Fruit fly (Drosophila melanogaster) whole organism, embryonic: ENCODE results near the gene Pep.

Experiments used
- Atf-2 ChIP-seq: fragments of 200-800 bp; sonication (Bioruptor generic); optimal IDR thresholded peaks from 2 replicates; lab custom pipeline; 2016; ENCODE audit warnings: missing biosample characterization, missing genetic modification characterization
- Bteb2 ChIP-seq: fragments of 200-800 bp; sonication (Bioruptor generic); optimal IDR thresholded peaks from 2 replicates; lab custom pipeline; 2016; ENCODE audit warnings: missing biosample characterization, missing genetic modification characterization
- CG11504 ChIP-seq: fragments of 200-800 bp; sonication (Bioruptor generic); optimal IDR thresholded peaks from 3 replicates; lab custom pipeline; 2019; ENCODE audit warnings: missing biosample characterization, mild to moderate bottlenecking, missing genetic modification characterization, moderate library complexity
- CG12219 ChIP-seq: fragments of 200-800 bp; sonication (Bioruptor generic); optimal IDR thresholded peaks from 3 replicates; lab custom pipeline; 2018; ENCODE audit warnings: missing biosample characterization, mild to moderate bottlenecking, missing genetic modification characterization
- CG12744 ChIP-seq: fragments of 200-800 bp; sonication (Bioruptor generic); optimal IDR thresholded peaks from 2 replicates; lab custom pipeline; 2016; ENCODE audit warnings: missing biosample characterization, missing genetic modification characterization
- CG1529 ChIP-seq: fragments of 200-800 bp; sonication (Bioruptor generic); optimal IDR thresholded peaks from 3 replicates; lab custom pipeline; 2018; ENCODE audit warnings: missing biosample characterization, missing genetic modification characterization
- CG16813 ChIP-seq: fragments of 200-800 bp; sonication (Bioruptor generic); IDR thresholded peaks from 3 replicates; pipeline ENCODE4 v1.3.6; 2022; ENCODE audit warnings: missing biosample characterization, missing genetic modification characterization; ENCODE audit not compliant: partially characterized antibody
- CG2116 ChIP-seq: fragments of 200-800 bp; sonication (Bioruptor generic); optimal IDR thresholded peaks from 3 replicates; lab custom pipeline; 2018; ENCODE audit warnings: missing biosample characterization, mild to moderate bottlenecking, missing genetic modification characterization
- CG2712 ChIP-seq: fragments of 200-800 bp; optimal IDR thresholded peaks from 3 replicates; lab custom pipeline; 2019; ENCODE audit warnings: missing biosample characterization, mild to moderate bottlenecking, missing genetic modification characterization, moderate library complexity
- CG3163 ChIP-seq: fragments of 200-800 bp; sonication (Bioruptor generic); optimal IDR thresholded peaks from 3 replicates; lab custom pipeline; 2016; ENCODE audit warnings: missing biosample characterization, missing genetic modification characterization
- CG42726 ChIP-seq: fragments of 200-800 bp; sonication (Bioruptor generic); IDR thresholded peaks from 2 replicates; pipeline ENCODE4 v1.3.6; 2022; ENCODE audit warnings: missing biosample characterization, missing genetic modification characterization; ENCODE audit not compliant: partially characterized antibody
- CG4282 ChIP-seq: fragments of 200-800 bp; sonication (Bioruptor generic); optimal IDR thresholded peaks from 2 replicates; lab custom pipeline; 2016; ENCODE audit warnings: missing biosample characterization, missing genetic modification characterization
- CG4424 ChIP-seq: fragments of 200-800 bp; sonication (Bioruptor generic); optimal IDR thresholded peaks from 3 replicates; lab custom pipeline; 2016; ENCODE audit warnings: missing biosample characterization, missing genetic modification characterization
- CG6689 ChIP-seq: fragments of 200-800 bp; sonication (Bioruptor generic); IDR thresholded peaks from 2 replicates; pipeline ENCODE4 v1.3.6; 2022; ENCODE audit warnings: missing biosample characterization, missing genetic modification characterization
- CG8089 ChIP-seq: fragments of 200-800 bp; sonication (Bioruptor generic); optimal IDR thresholded peaks from 3 replicates; lab custom pipeline; 2016; ENCODE audit warnings: missing biosample characterization, missing genetic modification characterization
- CHES-1-like ChIP-seq: fragments of 200-800 bp; sonication (Bioruptor generic); optimal IDR thresholded peaks from 2 replicates; lab custom pipeline; 2016; ENCODE audit warnings: missing biosample characterization, missing genetic modification characterization
- CTCF ChIP-seq: fragments of 200-800 bp; sonication (Bioruptor generic); optimal IDR thresholded peaks from 2 replicates; lab custom pipeline; 2017; ENCODE audit warnings: missing biosample characterization, mild to moderate bottlenecking, missing genetic modification characterization, moderate library complexity
- Chrac-16 ChIP-seq: fragments of 200-800 bp; sonication (Bioruptor generic); optimal IDR thresholded peaks from 3 replicates; lab custom pipeline; 2016; ENCODE audit warnings: missing biosample characterization, missing genetic modification characterization
- CoRest ChIP-seq: fragments of 200-800 bp; sonication (Bioruptor generic); optimal IDR thresholded peaks from 3 replicates; lab custom pipeline; 2018; ENCODE audit warnings: missing biosample characterization, mild to moderate bottlenecking, missing genetic modification characterization, moderate library complexity
- Deaf1 ChIP-seq: fragments of 200-800 bp; optimal IDR thresholded peaks from 3 replicates; lab custom pipeline; 2019; ENCODE audit warnings: missing biosample characterization, mild to moderate bottlenecking, missing genetic modification characterization, moderate library complexity
- Dll ChIP-seq: fragments of 200-800 bp; sonication (Bioruptor generic); IDR thresholded peaks from 4 replicates; pipeline ENCODE4 v1.3.6; 2022; ENCODE audit warnings: missing biosample characterization, missing genetic modification characterization; ENCODE audit not compliant: partially characterized antibody
- Ets65A ChIP-seq: fragments of 200-800 bp; sonication (Bioruptor generic); peaks from one replicate; lab custom pipeline; 2016; ENCODE audit warnings: missing biosample characterization, missing genetic modification characterization
- Fer1 ChIP-seq: fragments of 200-800 bp; sonication (Bioruptor generic); optimal IDR thresholded peaks from 2 replicates; lab custom pipeline; 2017; ENCODE audit warnings: missing biosample characterization, mild to moderate bottlenecking, missing genetic modification characterization
- HmgD ChIP-seq: fragments of 200-800 bp; sonication (Bioruptor generic); optimal IDR thresholded peaks from 3 replicates; lab custom pipeline; 2016; ENCODE audit warnings: missing biosample characterization, missing genetic modification characterization
- Hmr ChIP-seq: fragments of 200-800 bp; sonication (Bioruptor generic); optimal IDR thresholded peaks from 3 replicates; lab custom pipeline; 2017; ENCODE audit warnings: mild to moderate bottlenecking, missing biosample characterization, missing genetic modification reagents, missing genetic modification characterization
- Hsf ChIP-seq: fragments of 200-800 bp; sonication (Bioruptor generic); optimal IDR thresholded peaks from 3 replicates; lab custom pipeline; 2016; ENCODE audit warnings: missing biosample characterization, missing genetic modification characterization
- Stat92E ChIP-seq, 3 experiments: fragments of >200 bp in 2 of 3; fragments of 200-800 bp in 1 of 3; sonication (Bioruptor generic) in 1 of 3; optimal IDR thresholded peaks; 2 replicates each; lab custom pipeline; 2017 to 2019; ENCODE audit warnings: missing biosample characterization in 3 of 3, missing genetic modification characterization in 3 of 3, mild to moderate bottlenecking in 1 of 3, moderate library complexity in 1 of 3
- amos ChIP-seq: fragments of 200-800 bp; sonication (Bioruptor generic); IDR thresholded peaks from 2 replicates; pipeline ENCODE4 v1.3.6; 2022; ENCODE audit warnings: missing biosample characterization, missing genetic modification characterization; ENCODE audit not compliant: partially characterized antibody
- bab2 ChIP-seq: fragments of 200-800 bp; sonication (Bioruptor generic); optimal IDR thresholded peaks from 2 replicates; lab custom pipeline; 2016; ENCODE audit warnings: missing biosample characterization, missing genetic modification characterization
- chn ChIP-seq: fragments of 200-800 bp; sonication (Bioruptor generic); optimal IDR thresholded peaks from 2 replicates; lab custom pipeline; 2016; ENCODE audit warnings: missing biosample characterization, missing genetic modification characterization
- dati ChIP-seq: fragments of 200-800 bp; sonication (Bioruptor generic); IDR thresholded peaks from 2 replicates; pipeline ENCODE4 v1.3.6; 2022; ENCODE audit warnings: missing biosample characterization, missing genetic modification characterization
- esg ChIP-seq: fragments of 200-800 bp; sonication (Bioruptor generic); conservative IDR thresholded peaks from 2 replicates; pipeline ENCODE4 v1.3.6; 2022; ENCODE audit warnings: missing biosample characterization, missing genetic modification characterization
- fd102C ChIP-seq: fragments of 200-800 bp; sonication (Bioruptor generic); optimal IDR thresholded peaks from 2 replicates; lab custom pipeline; 2018; ENCODE audit warnings: missing biosample characterization, mild to moderate bottlenecking, missing genetic modification characterization, moderate library complexity
- gcm ChIP-seq: fragments of 200-800 bp; sonication (Bioruptor generic); optimal IDR thresholded peaks from 2 replicates; lab custom pipeline; 2019; ENCODE audit warnings: missing biosample characterization, mild to moderate bottlenecking, missing genetic modification characterization, moderate library complexity
- gcm2 ChIP-seq: fragments of 200-800 bp; sonication (Bioruptor generic); optimal IDR thresholded peaks from 2 replicates; lab custom pipeline; 2016; ENCODE audit warnings: missing biosample characterization, missing genetic modification characterization
- inv ChIP-seq: fragments of 200-800 bp; sonication (Bioruptor generic); IDR thresholded peaks from 2 replicates; pipeline ENCODE4 v1.3.6; 2022; ENCODE audit warnings: missing biosample characterization, missing genetic modification characterization; ENCODE audit not compliant: partially characterized antibody
- kah ChIP-seq: fragments of 200-800 bp; sonication (Bioruptor generic); optimal IDR thresholded peaks from 2 replicates; lab custom pipeline; 2018; ENCODE audit warnings: missing biosample characterization, mild to moderate bottlenecking, missing genetic modification characterization
- knrl ChIP-seq: fragments of 200-800 bp; sonication (Bioruptor generic); IDR thresholded peaks from 3 replicates; pipeline ENCODE4 v1.3.6; 2022; ENCODE audit warnings: missing biosample characterization, missing genetic modification characterization; ENCODE audit not compliant: partially characterized antibody
- lbe ChIP-seq: fragments of 200-800 bp; sonication (Bioruptor generic); optimal IDR thresholded peaks from 2 replicates; lab custom pipeline; 2016; ENCODE audit warnings: missing biosample characterization, mild to moderate bottlenecking, missing genetic modification characterization
- maf-S ChIP-seq: fragments of 200-800 bp; sonication (Bioruptor generic); optimal IDR thresholded peaks from 2 replicates; lab custom pipeline; 2016; ENCODE audit warnings: missing biosample characterization, missing genetic modification characterization
- mirr ChIP-seq: fragments of 200-800 bp; sonication (Bioruptor generic); optimal IDR thresholded peaks from 3 replicates; lab custom pipeline; 2018; ENCODE audit warnings: missing biosample characterization, mild to moderate bottlenecking, missing genetic modification characterization
- mld ChIP-seq: fragments of 200-800 bp; sonication (Bioruptor generic); IDR thresholded peaks from 3 replicates; pipeline ENCODE4 v1.3.6; 2022; ENCODE audit warnings: missing biosample characterization, missing genetic modification characterization; ENCODE audit not compliant: partially characterized antibody
- nmo ChIP-seq: fragments of 200-800 bp; sonication (Bioruptor generic); optimal IDR thresholded peaks from 2 replicates; lab custom pipeline; 2018; ENCODE audit warnings: missing biosample characterization, mild to moderate bottlenecking, missing genetic modification characterization, moderate library complexity
- oc ChIP-seq: fragments of 200-800 bp; sonication (Bioruptor generic); optimal IDR thresholded peaks from 2 replicates; lab custom pipeline; 2018; ENCODE audit warnings: missing biosample characterization, mild to moderate bottlenecking, missing genetic modification characterization, moderate library complexity
- odd ChIP-seq: fragments of 200-800 bp; sonication (Bioruptor generic); optimal IDR thresholded peaks from 2 replicates; lab custom pipeline; 2017; ENCODE audit warnings: missing biosample characterization, mild to moderate bottlenecking, missing genetic modification characterization
- pum ChIP-seq: fragments of 200-800 bp; sonication (Bioruptor generic); optimal IDR thresholded peaks from 2 replicates; lab custom pipeline; 2016; ENCODE audit warnings: missing biosample characterization, missing genetic modification characterization
- scrt ChIP-seq: fragments of 200-800 bp; sonication (Bioruptor generic); optimal IDR thresholded peaks from 2 replicates; lab custom pipeline; 2018; ENCODE audit warnings: missing biosample characterization, mild to moderate bottlenecking, missing genetic modification characterization, moderate library complexity
- sd ChIP-seq: fragments of 200-800 bp; sonication (Bioruptor generic); optimal IDR thresholded peaks from 3 replicates; lab custom pipeline; 2018; ENCODE audit warnings: missing biosample characterization, mild to moderate bottlenecking, missing genetic modification characterization, moderate library complexity
- wek ChIP-seq: fragments of 200-800 bp; sonication (Bioruptor generic); optimal IDR thresholded peaks from 3 replicates; lab custom pipeline; 2018; ENCODE audit warnings: missing biosample characterization, mild to moderate bottlenecking, missing genetic modification characterization, moderate library complexity
- zen2 ChIP-seq: fragments of 200-800 bp; sonication (Bioruptor generic); IDR thresholded peaks from 3 replicates; pipeline ENCODE4 v1.3.6; 2022; ENCODE audit warnings: missing biosample characterization, missing genetic modification characterization; ENCODE audit not compliant: partially characterized antibody
- zf30C ChIP-seq: fragments of 200-800 bp; sonication (Bioruptor generic); optimal IDR thresholded peaks from 3 replicates; lab custom pipeline; 2018; ENCODE audit warnings: missing biosample characterization, mild to moderate bottlenecking, missing genetic modification characterization

Gene Pep

DNA sequence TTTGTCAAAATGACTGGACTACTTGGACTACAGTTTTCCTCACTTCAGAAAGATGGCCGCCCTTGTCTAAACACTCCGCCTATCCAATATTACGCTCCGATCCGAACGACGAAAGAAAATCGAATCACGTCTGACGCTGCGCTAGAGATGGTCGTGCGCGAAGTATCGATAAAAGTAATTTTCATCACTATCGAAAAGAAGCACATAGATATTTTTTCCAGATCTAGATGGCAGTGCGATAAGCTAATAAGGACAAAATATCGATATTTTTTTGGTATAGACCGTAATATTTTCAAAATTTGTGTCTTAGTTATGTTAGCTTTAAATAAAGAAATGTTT, at the start of gene Pep (continued):
- TF ChIP-seq CG1529 (GFP tag; lab: Kevin White, UChicago) (no peak), CG4282 (GFP tag; lab: Kevin White, UChicago) (peak; percentile 34), dati (GFP tag; lab: Robert Waterston, UW) (no peak), HmgD (GFP tag; lab: Kevin White, UChicago) (peak; percentile 74), Hsf (GFP tag; lab: Kevin White, UChicago) (peak; percentile 11), mirr (GFP tag; lab: Kevin White, UChicago) (peak; percentile 20), oc (tag; lab: Kevin White, UChicago) (peak; percentile 49), CG12744 (GFP tag; lab: Kevin White, UChicago) (peak; percentile 21), Chrac-16 (GFP tag; lab: Kevin White, UChicago) (peak; percentile 15), chn (GFP tag; lab: Kevin White, UChicago) (peak; percentile 25), CG2712 (tag; lab: Kevin White, UChicago) (peak; percentile 63), odd (no peak), inv (GFP tag; lab: Robert Waterston, UW) (peak; percentile 99), Bteb2 (GFP tag; lab: Kevin White, UChicago) (peak; percentile 0), esg (GFP tag; lab: Robert Waterston, UW) (no peak), knrl (GFP tag; lab: Robert Waterston, UW) (peak; percentile 99), bab2 (GFP tag; lab: Kevin White, UChicago) (peak; percentile 16), zen2 (peak; percentile 99; the same call in 2 of the 3 replicates), CTCF (peak; percentile 77), Stat92E (GFP tag; optimal IDR thresholded peaks at IDR 0.05; lab: Kevin White, UChicago) (peak in 1 of 3 experiments; percentile 69), gcm2 (GFP tag; lab: Kevin White, UChicago) (peak; percentile 27), kah (GFP tag; lab: Kevin White, UChicago) (no peak), CG42726 (GFP tag; lab: Robert Waterston, UW) (peak; percentile 99), gcm (peak; percentile 10), CoRest (tag; lab: Kevin White, UChicago) (peak; percentile 53), maf-S (GFP tag; lab: Kevin White, UChicago) (peak; percentile 29), CG6689 (GFP tag; lab: Robert Waterston, UW) (no peak), CG2116 (peak; percentile 88), wek (GFP tag; lab: Kevin White, UChicago) (peak; percentile 71), fd102C (GFP tag; lab: Kevin White, UChicago) (no peak), mld (peak; percentile 97), CG16813 (GFP tag; lab: Robert Waterston, UW) (peak; percentile 99), Hmr (GFP tag; lab: Kevin White, UChicago) (peak; percentile 38), sd (tag; lab: Kevin White, UChicago) (no peak), Ets65A (GFP tag; lab: Kevin White, UChicago) (no peak), amos (peak; percentile 99), CG12219 (GFP tag; lab: Kevin White, UChicago) (no peak), nmo (peak; percentile 62), Atf-2 (GFP tag; lab: Kevin White, UChicago) (peak; percentile 8), scrt (GFP tag; lab: Kevin White, UChicago) (peak; percentile 24), lbe (GFP tag; lab: Kevin White, UChicago) (peak; percentile 38), Dll (peak; percentile 97), zf30C (GFP tag; lab: Kevin White, UChicago) (peak; percentile 8), CHES-1-like (GFP tag; lab: Kevin White, UChicago) (peak; percentile 56), pum (GFP tag; lab: Kevin White, UChicago) (peak; percentile 20), CG4424 (GFP tag; lab: Kevin White, UChicago) (peak; percentile 39), CG8089 (GFP tag; lab: Kevin White, UChicago) (peak; percentile 29), CG3163 (GFP tag; lab: Kevin White, UChicago) (peak; percentile 38), Deaf1 (tag; lab: Kevin White, UChicago) (peak; percentile 70), Fer1 (peak; percentile 26), CG11504 (tag; lab: Kevin White, UChicago) (no peak)
